Fruit fly (Drosophila melanogaster) whole organism, embryonic: Measurements from ENCODE around the gene CG18268.

ENCODE experiments used
- Blimp-1 ChIP-seq: fragments of 200-800 bp; sonication (Bioruptor generic); optimal IDR thresholded peaks from 3 replicates; lab custom pipeline; 2018; ENCODE audit warnings: missing biosample characterization, missing genetic modification characterization, mild to moderate bottlenecking, moderate library complexity, missing genetic modification reagents
- CG10366 ChIP-seq: fragments of 200-800 bp; sonication (Bioruptor generic); IDR thresholded peaks from 2 replicates; pipeline ENCODE4 v1.3.6; 2022; ENCODE audit warnings: missing biosample characterization, missing genetic modification characterization
- CG11504 ChIP-seq: fragments of 200-800 bp; sonication (Bioruptor generic); optimal IDR thresholded peaks from 3 replicates; lab custom pipeline; 2019; ENCODE audit warnings: missing biosample characterization, mild to moderate bottlenecking, missing genetic modification characterization, moderate library complexity
- CG13624 ChIP-seq: fragments of 200-800 bp; sonication (Bioruptor generic); optimal IDR thresholded peaks from 2 replicates; lab custom pipeline; 2016; ENCODE audit warnings: missing biosample characterization, missing genetic modification characterization
- CG16779 ChIP-seq: fragments of 200-800 bp; sonication (Bioruptor generic); IDR thresholded peaks from 2 replicates; pipeline ENCODE4 v1.3.6; 2022; ENCODE audit warnings: missing biosample characterization, missing genetic modification characterization
- CG17802 ChIP-seq: fragments of 200-800 bp; sonication (Bioruptor generic); optimal IDR thresholded peaks from 2 replicates; lab custom pipeline; 2018; ENCODE audit warnings: missing biosample characterization, mild to moderate bottlenecking, missing genetic modification characterization, moderate library complexity
- CG1832 ChIP-seq: fragments of 200-800 bp; sonication (Bioruptor generic); optimal IDR thresholded peaks from 2 replicates; lab custom pipeline; 2017; ENCODE audit warnings: missing biosample characterization, mild to moderate bottlenecking, missing genetic modification characterization, inconsistent platforms
- CG2120 ChIP-seq: fragments of 200-800 bp; sonication (Bioruptor generic); optimal IDR thresholded peaks from 3 replicates; lab custom pipeline; 2016; ENCODE audit warnings: missing biosample characterization, missing genetic modification characterization
- CG2202 ChIP-seq: fragments of 200-800 bp; sonication (Bioruptor generic); optimal IDR thresholded peaks from 2 replicates; lab custom pipeline; 2018; ENCODE audit warnings: missing biosample characterization, mild to moderate bottlenecking, missing genetic modification characterization
- CG2678 ChIP-seq: fragments of 200-800 bp; sonication (Bioruptor generic); optimal IDR thresholded peaks from 3 replicates; lab custom pipeline; 2019; ENCODE audit warnings: missing biosample characterization, mild to moderate bottlenecking, missing genetic modification characterization, moderate library complexity
- CG2875 ChIP-seq: fragments of 200-800 bp; sonication (Bioruptor generic); optimal IDR thresholded peaks from 2 replicates; lab custom pipeline; 2017; ENCODE audit warnings: missing biosample characterization, mild to moderate bottlenecking, missing genetic modification characterization, missing genetic modification reagents
- CG31365 ChIP-seq: fragments of 200-800 bp; sonication (Bioruptor generic); optimal IDR thresholded peaks from 2 replicates; lab custom pipeline; 2018; ENCODE audit warnings: missing biosample characterization, mild to moderate bottlenecking, missing genetic modification characterization
- CG3163 ChIP-seq: fragments of 200-800 bp; sonication (Bioruptor generic); optimal IDR thresholded peaks from 3 replicates; lab custom pipeline; 2016; ENCODE audit warnings: missing biosample characterization, missing genetic modification characterization
- CG32532 ChIP-seq: fragments of 200-800 bp; sonication (Bioruptor generic); IDR thresholded peaks from 2 replicates; pipeline ENCODE4 v1.3.6; 2022; ENCODE audit warnings: missing biosample characterization, missing genetic modification characterization
- CG33213 ChIP-seq: fragments of 200-800 bp; sonication (Bioruptor generic); optimal IDR thresholded peaks from 3 replicates; lab custom pipeline; 2016; ENCODE audit warnings: missing biosample characterization, missing genetic modification characterization
- CG4328 ChIP-seq: fragments of 200-800 bp; sonication (Bioruptor generic); optimal IDR thresholded peaks from 3 replicates; lab custom pipeline; 2017; ENCODE audit warnings: missing biosample characterization, missing genetic modification reagents, missing genetic modification characterization
- CG4730 ChIP-seq: fragments of 200-800 bp; sonication (Bioruptor generic); IDR thresholded peaks from 2 replicates; pipeline ENCODE4 v1.3.6; 2022; ENCODE audit warnings: missing biosample characterization, missing genetic modification characterization
- CG6254 ChIP-seq: fragments of 200-800 bp; sonication (Bioruptor generic); optimal IDR thresholded peaks from 3 replicates; lab custom pipeline; 2017; ENCODE audit warnings: mild to moderate bottlenecking, missing biosample characterization, missing genetic modification reagents, missing genetic modification characterization
- CG7839 ChIP-seq: fragments of 200-800 bp; sonication (Bioruptor generic); optimal IDR thresholded peaks from 3 replicates; lab custom pipeline; 2018; ENCODE audit warnings: missing biosample characterization, mild to moderate bottlenecking, missing genetic modification characterization, moderate library complexity
- Dad ChIP-seq: fragments of 200-800 bp; sonication (Bioruptor generic); optimal IDR thresholded peaks from 3 replicates; lab custom pipeline; 2016; ENCODE audit warnings: missing biosample characterization, missing genetic modification characterization
- Dll ChIP-seq: fragments of 200-800 bp; sonication (Bioruptor generic); IDR thresholded peaks from 4 replicates; pipeline ENCODE4 v1.3.6; 2022; ENCODE audit warnings: missing biosample characterization, missing genetic modification characterization; ENCODE audit not compliant: partially characterized antibody
- E2f1 ChIP-seq: fragments of 200-800 bp; sonication (Bioruptor generic); IDR thresholded peaks from 2 replicates; pipeline ENCODE4 v1.3.6; 2022; ENCODE audit warnings: missing biosample characterization, missing genetic modification characterization
- Ets65A ChIP-seq: fragments of 200-800 bp; sonication (Bioruptor generic); peaks from one replicate; lab custom pipeline; 2016; ENCODE audit warnings: missing biosample characterization, missing genetic modification characterization
- HHEX ChIP-seq: fragments of 200-800 bp; sonication (Bioruptor generic); optimal IDR thresholded peaks from 3 replicates; lab custom pipeline; 2017; ENCODE audit warnings: missing biosample characterization, mild to moderate bottlenecking, missing genetic modification characterization, missing genetic modification reagents
- Hmx ChIP-seq: fragments of 200-800 bp; sonication (Bioruptor generic); optimal IDR thresholded peaks from 2 replicates; lab custom pipeline; 2016; ENCODE audit warnings: missing biosample characterization, missing genetic modification characterization
- Lhr ChIP-seq: fragments of 200-800 bp; sonication (Bioruptor generic); optimal IDR thresholded peaks from 3 replicates; lab custom pipeline; 2017; ENCODE audit warnings: mild to moderate bottlenecking, missing biosample characterization, missing genetic modification reagents, missing genetic modification characterization
- NFAT ChIP-seq: fragments of 200-800 bp; sonication (Bioruptor generic); IDR thresholded peaks from 2 replicates; pipeline ENCODE4 v1.3.6; 2022; ENCODE audit warnings: missing biosample characterization, missing genetic modification characterization
- Oaz ChIP-seq: fragments of 200-800 bp; sonication (Bioruptor generic); IDR thresholded peaks from 2 replicates; pipeline ENCODE4 v1.3.6; 2022; ENCODE audit warnings: missing biosample characterization, missing genetic modification characterization
- Pdp1 ChIP-seq, 2 experiments: fragments of 200-800 bp; sonication (Bioruptor generic); optimal IDR thresholded peaks; 3 replicates each; lab custom pipeline; 2016; ENCODE audit warnings: missing biosample characterization in 2 of 2, missing genetic modification characterization in 2 of 2, mild to moderate bottlenecking in 1 of 2, moderate library complexity in 1 of 2
- YL-1 ChIP-seq: fragments of 200-800 bp; sonication (Bioruptor generic); optimal IDR thresholded peaks from 3 replicates; lab custom pipeline; 2017; ENCODE audit warnings: missing biosample characterization, mild to moderate bottlenecking, missing genetic modification characterization
- ato ChIP-seq: fragments of 200-800 bp; sonication (Bioruptor generic); IDR thresholded peaks from 2 replicates; pipeline ENCODE4 v1.3.6; 2022; ENCODE audit warnings: missing biosample characterization, missing genetic modification characterization; ENCODE audit not compliant: partially characterized antibody
- cg ChIP-seq: fragments of 200-800 bp; sonication (Bioruptor generic); optimal IDR thresholded peaks from 3 replicates; lab custom pipeline; 2019; ENCODE audit warnings: missing biosample characterization, mild to moderate bottlenecking, missing genetic modification characterization, moderate library complexity
- ci ChIP-seq: fragments of 200-800 bp; sonication (Bioruptor generic); IDR thresholded peaks from 3 replicates; pipeline ENCODE4 v1.3.6; 2022; ENCODE audit warnings: missing biosample characterization, missing genetic modification characterization
- crol ChIP-seq: fragments of 200-800 bp; sonication (Bioruptor generic); IDR thresholded peaks from 2 replicates; pipeline ENCODE4 v1.3.6; 2022; ENCODE audit warnings: missing biosample characterization, missing genetic modification characterization
- cwo ChIP-seq: fragments of 200-800 bp; sonication (Bioruptor generic); optimal IDR thresholded peaks from 3 replicates; lab custom pipeline; 2017; ENCODE audit warnings: missing biosample characterization, missing genetic modification characterization, mild to moderate bottlenecking, moderate library complexity, missing genetic modification reagents
- dm ChIP-seq: fragments of 200-800 bp; sonication (Bioruptor generic); optimal IDR thresholded peaks from 3 replicates; lab custom pipeline; 2016; ENCODE audit warnings: missing biosample characterization, missing genetic modification characterization
- ems ChIP-seq: fragments of 200-800 bp; sonication (Bioruptor generic); optimal IDR thresholded peaks from 3 replicates; lab custom pipeline; 2016; ENCODE audit warnings: missing biosample characterization, missing genetic modification characterization
- fd102C ChIP-seq: fragments of 200-800 bp; sonication (Bioruptor generic); optimal IDR thresholded peaks from 2 replicates; lab custom pipeline; 2018; ENCODE audit warnings: missing biosample characterization, mild to moderate bottlenecking, missing genetic modification characterization, moderate library complexity
- gsb ChIP-seq: fragments of 200-800 bp; sonication (Bioruptor generic); IDR thresholded peaks from 2 replicates; pipeline ENCODE4 v1.3.6; 2022; ENCODE audit warnings: missing biosample characterization, missing genetic modification characterization
- jigr1 ChIP-seq: fragments of 200-800 bp; sonication (Bioruptor generic); IDR thresholded peaks from 3 replicates; pipeline ENCODE4 v1.3.6; 2022; ENCODE audit warnings: missing biosample characterization, missing genetic modification characterization
- onecut ChIP-seq: fragments of 200-800 bp; sonication (Bioruptor generic); IDR thresholded peaks from 2 replicates; pipeline ENCODE4 v1.3.6; 2022; ENCODE audit warnings: missing biosample characterization, missing genetic modification characterization
- peb ChIP-seq: fragments of 200-800 bp; sonication (Bioruptor generic); IDR thresholded peaks from 2 replicates; pipeline ENCODE4 v1.3.6; 2022; ENCODE audit warnings: missing biosample characterization, missing genetic modification characterization
- ro ChIP-seq: fragments of 200-800 bp; sonication (Bioruptor generic); IDR thresholded peaks from 2 replicates; pipeline ENCODE4 v1.3.6; 2022; ENCODE audit warnings: missing biosample characterization, missing genetic modification characterization
- sima ChIP-seq: fragments of 200-800 bp; sonication (Bioruptor generic); optimal IDR thresholded peaks from 2 replicates; lab custom pipeline; 2016; ENCODE audit warnings: missing biosample characterization, missing genetic modification characterization
- ssp ChIP-seq: fragments of 200-800 bp; sonication (Bioruptor generic); IDR thresholded peaks from 2 replicates; pipeline ENCODE4 v1.3.6; 2022; ENCODE audit warnings: missing biosample characterization, missing genetic modification characterization
- tup ChIP-seq: fragments of 200-800 bp; sonication (Bioruptor generic); optimal IDR thresholded peaks from 2 replicates; lab custom pipeline; 2016; ENCODE audit warnings: missing biosample characterization, mild to moderate bottlenecking, missing genetic modification characterization, moderate library complexity
- unpg ChIP-seq: fragments of 200-800 bp; sonication (Bioruptor generic); optimal IDR thresholded peaks from 3 replicates; lab custom pipeline; 2018; ENCODE audit warnings: missing biosample characterization, mild to moderate bottlenecking, missing genetic modification characterization, moderate library complexity
- wek ChIP-seq: fragments of 200-800 bp; sonication (Bioruptor generic); optimal IDR thresholded peaks from 3 replicates; lab custom pipeline; 2018; ENCODE audit warnings: missing biosample characterization, mild to moderate bottlenecking, missing genetic modification characterization, moderate library complexity

Gene CG18268

DNA sequence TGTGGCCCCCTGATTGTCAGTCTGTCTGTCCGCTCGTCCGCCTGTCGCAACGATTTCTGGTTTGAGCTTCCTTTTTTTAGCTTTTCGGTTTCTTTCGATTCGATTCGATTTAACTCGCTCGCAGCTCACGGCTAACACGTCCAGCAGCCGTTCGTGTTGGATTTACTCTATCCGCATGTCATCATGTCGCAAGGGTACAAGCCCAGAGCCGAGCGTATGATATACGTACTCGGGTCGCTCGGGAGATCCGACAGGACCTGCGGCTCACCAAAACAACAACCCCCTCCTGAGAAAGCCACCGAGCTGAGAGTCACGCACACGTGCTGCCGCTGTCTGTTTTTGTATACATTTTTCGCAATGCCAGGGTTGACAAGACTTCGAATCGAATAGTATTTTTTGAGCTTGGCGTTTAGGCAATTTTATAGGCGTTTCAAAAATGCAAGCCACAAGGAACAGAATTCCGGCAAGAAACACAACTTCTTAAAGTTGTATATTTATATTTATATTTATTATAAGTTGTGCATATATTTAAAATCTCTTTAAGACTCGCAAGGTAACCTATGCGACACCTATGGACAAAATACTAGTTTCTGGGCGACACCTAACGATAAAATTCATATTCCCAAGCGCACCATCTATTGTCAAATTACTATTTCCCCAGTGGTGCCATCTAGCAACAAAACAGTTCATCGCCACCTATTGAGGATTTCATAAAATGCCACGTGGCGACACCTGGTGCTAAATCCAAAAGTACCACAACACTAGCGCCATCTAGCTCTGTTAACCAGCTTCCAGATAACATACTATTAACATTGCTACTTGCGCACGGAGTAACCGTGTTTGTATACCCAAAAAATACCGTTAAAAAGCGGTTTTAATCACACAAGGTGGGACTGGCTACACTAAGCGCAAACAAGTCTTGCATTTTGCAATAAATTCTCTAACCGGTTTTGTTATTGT lies 5.7 kb upstream of the CG18268 start, which contains the start of the genes CG2993 and sgll (continued):
- peak; percentile 85 for TF ChIP-seq Oaz (GFP tag; lab: Robert Waterston, UW)
- peak; percentile 86 for TF ChIP-seq cwo (GFP tag; lab: Kevin White, UChicago)
- peak; percentile 92 for TF ChIP-seq CG4730 (GFP tag; lab: Robert Waterston, UW)
- TF ChIP-seq gsb (GFP tag; lab: Robert Waterston, UW), result peak; percentile 84
- peak; percentile 99 for TF ChIP-seq NFAT (GFP tag; lab: Robert Waterston, UW)
- TF ChIP-seq jigr1, result peak; percentile 76; the same call in 2 of the 3 replicates
- TF ChIP-seq E2f1, result peak; percentile 94
- peak; percentile 71 for TF ChIP-seq Hmx (GFP tag; lab: Kevin White, UChicago)
- TF ChIP-seq CG7839 (tag; lab: Kevin White, UChicago), result peak; percentile 91
- peak; percentile 75 for TF ChIP-seq CG31365 (tag; lab: Kevin White, UChicago)
- peak; percentile 98 for TF ChIP-seq CG33213 (GFP tag; lab: Kevin White, UChicago)
- TF ChIP-seq CG2678 (tag; lab: Kevin White, UChicago), result peak; percentile 71
- TF ChIP-seq ro (GFP tag; lab: Robert Waterston, UW), result peak; percentile 89
- peak; percentile 84 for TF ChIP-seq ems (GFP tag; lab: Kevin White, UChicago)
- TF ChIP-seq CG17802 (tag; lab: Kevin White, UChicago), result peak; percentile 74
- TF ChIP-seq CG2120 (GFP tag; lab: Kevin White, UChicago), result peak; percentile 95
- TF ChIP-seq ato (GFP tag; lab: Robert Waterston, UW), result no peak; the same call in 1 of the 2 replicates
- TF ChIP-seq cg (GFP tag; lab: Kevin White, UChicago), result no peak
- peak; percentile 79 for TF ChIP-seq HHEX (GFP tag; lab: Kevin White, UChicago)
- peak; percentile 99 for TF ChIP-seq CG32532 (GFP tag; lab: Robert Waterston, UW)
- TF ChIP-seq Dll, result no peak
- TF ChIP-seq CG6254 (GFP tag; lab: Kevin White, UChicago), result peak; percentile 6
- peak; percentile 99 for TF ChIP-seq Ets65A (GFP tag; lab: Kevin White, UChicago)
- peak; percentile 88 for TF ChIP-seq ssp
- peak; percentile 76 for TF ChIP-seq Blimp-1 (GFP tag; lab: Kevin White, UChicago)
- TF ChIP-seq wek (GFP tag; lab: Kevin White, UChicago), result peak; percentile 62
- no peak for TF ChIP-seq CG1832
- peak; percentile 48 for TF ChIP-seq tup
- peak; percentile 76 for TF ChIP-seq CG3163 (GFP tag; lab: Kevin White, UChicago)
- no peak for TF ChIP-seq crol (GFP tag; lab: Robert Waterston, UW)
- peak; percentile 67 for TF ChIP-seq fd102C (GFP tag; lab: Kevin White, UChicago)
- peak; percentile 60 for TF ChIP-seq sima (GFP tag; lab: Kevin White, UChicago)
- peak; percentile 92 for TF ChIP-seq onecut
- peak; percentile 90 for TF ChIP-seq CG10366 (GFP tag; lab: Robert Waterston, UW)
- TF ChIP-seq unpg (GFP tag; lab: Kevin White, UChicago), result peak; percentile 86
- peak; percentile 90 for TF ChIP-seq CG16779 (GFP tag; lab: Robert Waterston, UW)
- peak; percentile 68 for TF ChIP-seq CG2202 (tag; lab: Kevin White, UChicago)
- peak; percentile 99 for TF ChIP-seq Lhr
- peak; percentile 87 for TF ChIP-seq CG11504
- peak; percentile 80 for TF ChIP-seq CG2875 (GFP tag; lab: Kevin White, UChicago)
- TF ChIP-seq ci, result peak; percentile 97
- peak; percentile 82 for TF ChIP-seq CG4328
- TF ChIP-seq CG13624 (GFP tag; lab: Kevin White, UChicago), result peak; percentile 91
- peak; percentile 78 for TF ChIP-seq dm (GFP tag; lab: Kevin White, UChicago)
- peak; percentile 77 for TF ChIP-seq Dad (GFP tag; lab: Kevin White, UChicago)
- peak; percentile 85 for TF ChIP-seq peb (GFP tag; lab: Robert Waterston, UW)
- TF ChIP-seq Pdp1 (GFP tag; optimal IDR thresholded peaks at IDR 0.05; lab: Kevin White, UChicago), result peak; percentile 92
- TF ChIP-seq YL-1 (GFP tag; lab: Kevin White, UChicago), result no peak
